Worm (Caenorhabditis elegans): ENCODE measurements around the gene rmd-1.

DNA sequence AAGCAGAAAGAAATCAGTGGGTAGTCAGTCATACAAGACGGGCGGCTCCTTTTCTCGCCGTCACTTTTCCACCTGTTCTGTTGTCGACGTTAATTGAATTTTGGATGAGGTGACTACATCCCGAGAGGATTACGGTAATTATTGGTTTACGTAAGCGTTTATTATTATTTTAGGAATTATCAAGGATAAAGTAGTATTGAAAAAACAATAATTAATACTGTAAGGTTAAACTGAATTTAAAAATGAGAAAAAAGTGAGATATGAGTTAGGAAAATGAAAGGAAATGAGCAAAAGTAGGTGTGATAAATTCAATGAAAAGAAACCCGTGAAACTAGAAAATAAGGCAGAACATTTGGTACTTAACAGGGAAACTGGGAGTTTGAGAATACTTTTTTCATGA lies 19.9 kb upstream of the rmd-1 start, which contains the start of gene hlh-4:
- TF ChIP-seq drap-1 (GFP tag; optimal IDR thresholded peaks at IDR 0.05): no peak
- no peak for TF ChIP-seq unc-62 (GFP tag; optimal IDR thresholded peaks at IDR 0.05)
- no peak for TF ChIP-seq snpc-4 (tag; optimal IDR thresholded peaks at IDR 0.05)
- no peak for TF ChIP-seq nhr-12 (tag; optimal IDR thresholded peaks at IDR 0.05)
- TF ChIP-seq elt-1 (tag; optimal IDR thresholded peaks at IDR 0.05; ENCODE audit: borderline replicate concordance, insufficient read depth): no peak
- TF ChIP-seq unc-39 (tag; optimal IDR thresholded peaks at IDR 0.05): no peak
- TF ChIP-seq lin-13 (tag; optimal IDR thresholded peaks at IDR 0.05): no peak
- no peak for TF ChIP-seq ces-1 (GFP tag; optimal IDR thresholded peaks at IDR 0.05)
- no peak for TF ChIP-seq sptf-1 (tag; optimal IDR thresholded peaks at IDR 0.05)
- no peak for TF ChIP-seq nhr-28 (tag; optimal IDR thresholded peaks at IDR 0.05)
